Fruit fly (Drosophila melanogaster): Measurements from ENCODE around the gene CheB98a.

DNA sequence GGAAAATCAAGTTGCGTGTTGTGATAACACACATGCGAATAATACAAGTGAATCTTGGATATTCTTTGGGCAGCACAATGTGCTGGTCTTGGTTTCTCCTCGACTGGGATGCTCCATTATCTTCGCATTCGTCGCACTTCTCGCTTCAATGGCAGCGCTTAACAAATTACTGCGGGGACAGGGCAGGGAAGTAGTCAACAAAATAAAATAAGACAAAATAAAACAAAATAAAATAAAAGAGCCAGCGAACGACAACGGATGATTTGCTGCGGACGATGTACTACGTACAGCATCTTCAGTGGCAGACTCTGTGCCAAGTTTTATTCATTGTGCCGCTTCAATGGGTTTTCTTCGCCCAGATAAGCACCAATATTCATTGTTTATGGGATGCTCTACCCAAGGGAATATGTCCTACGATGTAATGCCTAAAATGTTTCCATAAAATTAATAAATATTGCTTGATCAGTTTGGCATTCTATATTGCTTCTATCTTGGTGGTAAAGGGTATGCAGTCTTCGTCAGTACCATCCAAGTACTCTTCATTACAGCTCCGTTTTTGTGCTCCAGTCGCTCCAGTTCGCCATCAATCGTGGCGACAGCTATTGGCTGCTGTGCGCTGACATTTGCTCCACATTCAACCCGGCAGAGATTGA lies 40.5 kb downstream of the CheB98a start:
- TF ChIP-seq CG8478 (optimal IDR thresholded peaks at IDR 0.05) (no peak), CTCF (optimal IDR thresholded peaks at IDR 0.05) (no peak)
